Fruit fly (Drosophila melanogaster) whole organism, embryonic: ENCODE measurements around the gene Bet1.
A peak's percentile ranks its signal among the peaks of the same experiment; 100 is the strongest.

Experiments
- Adf1 ChIP-seq: fragments of 200-800 bp; sonication (Bioruptor generic); IDR thresholded peaks from 2 replicates; pipeline ENCODE4 v1.3.6; 2022; ENCODE audit warnings: missing biosample characterization, missing genetic modification characterization
- B-H1 ChIP-seq: fragments of 200-800 bp; sonication (Bioruptor generic); IDR thresholded peaks from 3 replicates; pipeline ENCODE4 v1.3.6; 2022; ENCODE audit warnings: missing biosample characterization, missing genetic modification characterization
- Bdp1 ChIP-seq: fragments of 200-800 bp; sonication (Bioruptor generic); optimal IDR thresholded peaks from 3 replicates; lab custom pipeline; 2016; ENCODE audit warnings: missing biosample characterization, missing genetic modification characterization
- CG10366 ChIP-seq: fragments of 200-800 bp; sonication (Bioruptor generic); IDR thresholded peaks from 2 replicates; pipeline ENCODE4 v1.3.6; 2022; ENCODE audit warnings: missing biosample characterization, missing genetic modification characterization
- CG12071 ChIP-seq: fragments of 200-800 bp; sonication (Bioruptor generic); optimal IDR thresholded peaks from 3 replicates; lab custom pipeline; 2018; ENCODE audit warnings: missing biosample characterization, mild to moderate bottlenecking, missing genetic modification characterization
- CG13894 ChIP-seq: fragments of 200-800 bp; sonication (Bioruptor generic); optimal IDR thresholded peaks from 3 replicates; lab custom pipeline; 2018; ENCODE audit warnings: missing biosample characterization, mild to moderate bottlenecking, missing genetic modification characterization, moderate library complexity
- CG14860 ChIP-seq: fragments of 200-800 bp; sonication (Bioruptor generic); IDR thresholded peaks from 3 replicates; pipeline ENCODE4 v1.3.6; 2022; ENCODE audit warnings: missing biosample characterization, missing genetic modification characterization; ENCODE audit not compliant: partially characterized antibody
- CG30020 ChIP-seq: fragments of 200-800 bp; optimal IDR thresholded peaks from 2 replicates; lab custom pipeline; 2019; ENCODE audit warnings: missing biosample characterization, mild to moderate bottlenecking, missing genetic modification characterization, moderate library complexity
- CG31388 ChIP-seq: fragments of 200-800 bp; sonication (Bioruptor generic); optimal IDR thresholded peaks from 2 replicates; lab custom pipeline; 2016; ENCODE audit warnings: missing biosample characterization, missing genetic modification characterization
- CG31441 ChIP-seq: fragments of 200-800 bp; sonication (Bioruptor generic); IDR thresholded peaks from 2 replicates; pipeline ENCODE4 v1.3.6; 2022; ENCODE audit warnings: missing biosample characterization, missing genetic modification characterization
- CG3407 ChIP-seq: fragments of 200-800 bp; sonication (Bioruptor generic); optimal IDR thresholded peaks from 2 replicates; lab custom pipeline; 2018; ENCODE audit warnings: missing biosample characterization, mild to moderate bottlenecking, missing genetic modification characterization
- CG3847 ChIP-seq: fragments of 200-800 bp; sonication (Bioruptor generic); IDR thresholded peaks from 2 replicates; pipeline ENCODE4 v1.3.6; 2022; ENCODE audit warnings: missing biosample characterization, missing genetic modification characterization
- CG4730 ChIP-seq: fragments of 200-800 bp; sonication (Bioruptor generic); IDR thresholded peaks from 2 replicates; pipeline ENCODE4 v1.3.6; 2022; ENCODE audit warnings: missing biosample characterization, missing genetic modification characterization
- CG4854 ChIP-seq: fragments of 200-800 bp; sonication (Bioruptor generic); optimal IDR thresholded peaks from 2 replicates; lab custom pipeline; 2016; ENCODE audit warnings: missing biosample characterization, missing genetic modification characterization, inconsistent platforms
- CG7271 ChIP-seq: fragments of 200-800 bp; sonication (Bioruptor generic); optimal IDR thresholded peaks from 2 replicates; lab custom pipeline; 2018; ENCODE audit warnings: missing biosample characterization, mild to moderate bottlenecking, missing genetic modification characterization, moderate library complexity
- CG8388 ChIP-seq: fragments of 200-800 bp; sonication (Bioruptor generic); optimal IDR thresholded peaks from 2 replicates; lab custom pipeline; 2019; ENCODE audit warnings: missing biosample characterization, mild to moderate bottlenecking, missing genetic modification characterization, moderate library complexity
- CG9437 ChIP-seq: fragments of 200-800 bp; sonication (Bioruptor generic); optimal IDR thresholded peaks from 2 replicates; lab custom pipeline; 2018; ENCODE audit warnings: missing biosample characterization, mild to moderate bottlenecking, missing genetic modification characterization
- CG9932 ChIP-seq: fragments of 200-800 bp; sonication (Bioruptor generic); IDR thresholded peaks from 2 replicates; pipeline ENCODE4 v1.3.6; 2022; ENCODE audit warnings: missing biosample characterization, missing genetic modification characterization
- Deaf1 ChIP-seq: fragments of 200-800 bp; optimal IDR thresholded peaks from 3 replicates; lab custom pipeline; 2019; ENCODE audit warnings: missing biosample characterization, mild to moderate bottlenecking, missing genetic modification characterization, moderate library complexity
- Hey ChIP-seq: fragments of 200-800 bp; sonication (Bioruptor generic); optimal IDR thresholded peaks from 3 replicates; lab custom pipeline; 2018; ENCODE audit warnings: missing biosample characterization, mild to moderate bottlenecking, missing genetic modification characterization
- HmgD ChIP-seq: fragments of 200-800 bp; sonication (Bioruptor generic); optimal IDR thresholded peaks from 3 replicates; lab custom pipeline; 2016; ENCODE audit warnings: missing biosample characterization, missing genetic modification characterization
- Hr51 ChIP-seq, 2 experiments: fragments of 200-800 bp; sonication (Bioruptor generic); optimal IDR thresholded peaks; 2 replicates in 1 of 2; 3 replicates in 1 of 2; lab custom pipeline; 2016 to 2018; ENCODE audit warnings: missing biosample characterization in 2 of 2, missing genetic modification characterization in 2 of 2, mild to moderate bottlenecking in 1 of 2, moderate library complexity in 1 of 2
- Max ChIP-seq: fragments of 200-800 bp; sonication (Bioruptor generic); optimal IDR thresholded peaks from 2 replicates; lab custom pipeline; 2016; ENCODE audit warnings: missing biosample characterization, mild to moderate bottlenecking, missing genetic modification characterization
- Med ChIP-seq: fragments of 200-800 bp; sonication (Bioruptor generic); peaks from one replicate; lab custom pipeline; 2016; ENCODE audit warnings: missing biosample characterization, missing genetic modification characterization, mild to moderate bottlenecking, inconsistent platforms, moderate library complexity
- Myb ChIP-seq: fragments of 200-800 bp; sonication (Bioruptor generic); optimal IDR thresholded peaks from 2 replicates; lab custom pipeline; 2016; ENCODE audit warnings: missing biosample characterization, missing genetic modification characterization
- NK7.1 ChIP-seq: fragments of 200-800 bp; sonication (Bioruptor generic); optimal IDR thresholded peaks from 3 replicates; lab custom pipeline; 2016; ENCODE audit warnings: missing biosample characterization, missing genetic modification characterization
- Ravus ChIP-seq: fragments of 200-800 bp; sonication (Bioruptor generic); IDR thresholded peaks from 2 replicates; pipeline ENCODE4 v1.3.6; 2022; ENCODE audit warnings: missing biosample characterization, missing genetic modification characterization
- Rfx ChIP-seq: fragments of 200-800 bp; sonication (Bioruptor generic); IDR thresholded peaks from 2 replicates; pipeline ENCODE4 v1.3.6; 2022; ENCODE audit warnings: missing biosample characterization, missing genetic modification characterization
- Stat92E ChIP-seq, 3 experiments: fragments of >200 bp in 2 of 3; fragments of 200-800 bp in 1 of 3; sonication (Bioruptor generic) in 1 of 3; optimal IDR thresholded peaks; 2 replicates each; lab custom pipeline; 2017 to 2019; ENCODE audit warnings: missing biosample characterization in 3 of 3, missing genetic modification characterization in 3 of 3, mild to moderate bottlenecking in 1 of 3, moderate library complexity in 1 of 3
- Trl ChIP-seq, 3 experiments: fragments of >200 bp in 2 of 3; fragments of 200-800 bp in 1 of 3; sonication (Bioruptor generic) in 1 of 3; optimal IDR thresholded peaks; 2 replicates in 1 of 3; 3 replicates in 2 of 3; lab custom pipeline; 2016 to 2017; ENCODE audit warnings: missing biosample characterization in 1 of 3, missing genetic modification characterization in 1 of 3
- abd-A ChIP-seq: fragments of 200-800 bp; sonication (Bioruptor generic); optimal IDR thresholded peaks from 3 replicates; lab custom pipeline; 2019; ENCODE audit warnings: missing biosample characterization, mild to moderate bottlenecking, missing genetic modification characterization, moderate library complexity
- ase ChIP-seq: fragments of 200-800 bp; sonication (Bioruptor generic); IDR thresholded peaks from 3 replicates; pipeline ENCODE4 v1.3.6; 2022; ENCODE audit warnings: missing biosample characterization, missing genetic modification characterization
- ash1 ChIP-seq: fragments of 200-800 bp; sonication (Bioruptor generic); optimal IDR thresholded peaks from 2 replicates; lab custom pipeline; 2018; ENCODE audit warnings: missing biosample characterization, mild to moderate bottlenecking, missing genetic modification characterization
- bowl ChIP-seq: fragments of 200-800 bp; sonication (Bioruptor generic); IDR thresholded peaks from 2 replicates; pipeline ENCODE4 v1.3.6; 2022; ENCODE audit warnings: missing biosample characterization, missing genetic modification characterization
- crc ChIP-seq: fragments of 200-800 bp; sonication (Bioruptor generic); optimal IDR thresholded peaks from 2 replicates; lab custom pipeline; 2016; ENCODE audit warnings: missing biosample characterization, missing genetic modification characterization
- crol ChIP-seq: fragments of 200-800 bp; sonication (Bioruptor generic); IDR thresholded peaks from 2 replicates; pipeline ENCODE4 v1.3.6; 2022; ENCODE audit warnings: missing biosample characterization, missing genetic modification characterization
- dm ChIP-seq: fragments of 200-800 bp; sonication (Bioruptor generic); optimal IDR thresholded peaks from 3 replicates; lab custom pipeline; 2016; ENCODE audit warnings: missing biosample characterization, missing genetic modification characterization
- ewg ChIP-seq: fragments of 200-800 bp; sonication (Bioruptor generic); optimal IDR thresholded peaks from 3 replicates; lab custom pipeline; 2017; ENCODE audit warnings: mild to moderate bottlenecking, missing biosample characterization, missing genetic modification reagents, missing genetic modification characterization
- grau ChIP-seq: fragments of 200-800 bp; optimal IDR thresholded peaks from 3 replicates; lab custom pipeline; 2019; ENCODE audit warnings: missing biosample characterization, mild to moderate bottlenecking, missing genetic modification characterization, moderate library complexity
- kni ChIP-seq: fragments of 200-800 bp; sonication (Bioruptor generic); optimal IDR thresholded peaks from 3 replicates; lab custom pipeline; 2017; ENCODE audit warnings: mild to moderate bottlenecking, missing biosample characterization, missing genetic modification reagents, missing genetic modification characterization
- maf-S ChIP-seq: fragments of 200-800 bp; sonication (Bioruptor generic); optimal IDR thresholded peaks from 2 replicates; lab custom pipeline; 2016; ENCODE audit warnings: missing biosample characterization, missing genetic modification characterization
- nerfin-2 ChIP-seq: fragments of 200-800 bp; sonication (Bioruptor generic); IDR thresholded peaks from 2 replicates; pipeline ENCODE4 v1.3.6; 2022; ENCODE audit warnings: missing biosample characterization, missing genetic modification characterization; ENCODE audit not compliant: partially characterized antibody
- pfk ChIP-seq: fragments of 200-800 bp; sonication (Bioruptor generic); optimal IDR thresholded peaks from 2 replicates; lab custom pipeline; 2018; ENCODE audit warnings: missing biosample characterization, mild to moderate bottlenecking, missing genetic modification characterization, moderate library complexity
- pzg ChIP-seq: fragments of 200-800 bp; sonication (Bioruptor generic); optimal IDR thresholded peaks from 3 replicates; lab custom pipeline; 2018; ENCODE audit warnings: missing biosample characterization, mild to moderate bottlenecking, missing genetic modification characterization, moderate library complexity
- row ChIP-seq: fragments of 200-800 bp; sonication (Bioruptor generic); IDR thresholded peaks from 3 replicates; pipeline ENCODE4 v1.3.6; 2022; ENCODE audit warnings: missing biosample characterization, missing genetic modification characterization
- salm ChIP-seq: fragments of 200-800 bp; sonication (Bioruptor generic); optimal IDR thresholded peaks from 2 replicates; lab custom pipeline; 2018; ENCODE audit warnings: missing biosample characterization, mild to moderate bottlenecking, missing genetic modification characterization
- ttk ChIP-seq: fragments of 200-800 bp; sonication (Bioruptor generic); IDR thresholded peaks from 2 replicates; pipeline ENCODE4 v2.1.2; 2022; ENCODE audit warnings: missing biosample characterization, missing genetic modification characterization
- tx ChIP-seq: fragments of 200-800 bp; sonication (Bioruptor generic); optimal IDR thresholded peaks from 2 replicates; lab custom pipeline; 2016; ENCODE audit warnings: missing biosample characterization, missing genetic modification characterization
- vvl ChIP-seq: fragments of 200-800 bp; sonication (Bioruptor generic); IDR thresholded peaks from 2 replicates; pipeline ENCODE4 v1.3.6; 2022; ENCODE audit warnings: missing biosample characterization, missing genetic modification characterization
- wor ChIP-seq: fragments of 200-800 bp; sonication (Bioruptor generic); IDR thresholded peaks from 2 replicates; pipeline ENCODE4 v1.3.6; 2022; ENCODE audit warnings: missing biosample characterization, missing genetic modification characterization

Gene Bet1

DNA sequence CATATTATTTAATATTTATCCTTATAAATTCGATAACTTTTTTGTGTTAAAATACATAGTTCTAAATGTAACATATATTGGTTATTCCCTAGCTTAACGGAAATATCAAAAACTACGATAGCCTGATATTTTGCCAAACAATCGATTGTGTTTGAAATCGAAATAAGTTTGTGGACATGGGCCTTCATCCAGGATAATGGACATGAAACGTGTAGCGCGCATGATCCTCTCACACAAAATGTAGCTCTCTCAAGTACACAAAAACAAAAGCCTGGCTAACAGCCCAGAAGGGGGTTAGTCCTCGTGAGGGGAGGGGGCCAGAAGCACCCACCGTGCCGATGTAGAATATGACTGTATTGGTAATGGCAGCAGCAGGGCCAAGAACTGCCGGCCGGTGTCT is 23.4 kb upstream of the Bet1 start:
- TF ChIP-seq CG3407 (GFP tag; lab: Kevin White, UChicago) (no peak), CG14860 (GFP tag; lab: Robert Waterston, UW) (0 out of 3 replicates have a peak, but pooled peaks have one; percentile 27), ttk (GFP tag; lab: Robert Waterston, UW) (no peak), CG9437 (GFP tag; lab: Kevin White, UChicago) (peak; percentile 83), bowl (GFP tag; lab: Robert Waterston, UW) (no peak), crol (GFP tag; lab: Robert Waterston, UW) (peak; percentile 46; the same call in 1 of the 2 replicates), Med (GFP tag; lab: Kevin White, UChicago) (peak; percentile 3), Adf1 (peak; percentile 15; the same call in 1 of the 2 replicates), CG31388 (no peak), abd-A (tag; lab: Kevin White, UChicago) (peak; percentile 32), CG13894 (tag; lab: Kevin White, UChicago) (peak; percentile 28), pzg (GFP tag; lab: Kevin White, UChicago) (peak; percentile 1), CG4854 (GFP tag; lab: Kevin White, UChicago) (no peak), Myb (GFP tag; lab: Kevin White, UChicago) (peak; percentile 17), Deaf1 (tag; lab: Kevin White, UChicago) (peak; percentile 48), CG12071 (GFP tag; lab: Kevin White, UChicago) (peak; percentile 10), ewg (GFP tag; lab: Kevin White, UChicago) (peak; percentile 94), pfk (GFP tag; lab: Kevin White, UChicago) (peak; percentile 75)

- TF ChIP-seq Bdp1: no peak
- TF ChIP-seq Trl (optimal IDR thresholded peaks at IDR 0.05; lab: Kevin White, UChicago): no peak
- TF ChIP-seq Trl (GFP tag; optimal IDR thresholded peaks at IDR 0.05; lab: Kevin White, UChicago): no peak
- TF ChIP-seq maf-S (GFP tag; lab: Kevin White, UChicago): no peak
- 0 out of 2 replicates have a peak, but pooled peaks have one; percentile 13 for TF ChIP-seq vvl (GFP tag; lab: Robert Waterston, UW)
- TF ChIP-seq Hr51 (GFP tag; optimal IDR thresholded peaks at IDR 0.05; lab: Kevin White, UChicago): peak in 1 of 2 experiments; percentile 56
- TF ChIP-seq Hey (tag; lab: Kevin White, UChicago): no peak
- no peak for TF ChIP-seq ase (GFP tag; lab: Robert Waterston, UW)
- TF ChIP-seq CG30020 (tag; lab: Kevin White, UChicago): no peak
- TF ChIP-seq CG31441 (GFP tag; lab: Robert Waterston, UW): peak; percentile 45; the same call in 1 of the 2 replicates
- TF ChIP-seq CG10366: no peak
- no peak for TF ChIP-seq wor (GFP tag; lab: Robert Waterston, UW)
- TF ChIP-seq kni (GFP tag; lab: Kevin White, UChicago): no peak
- TF ChIP-seq dm: no peak
- TF ChIP-seq Max (GFP tag; lab: Kevin White, UChicago): no peak
- TF ChIP-seq Stat92E (GFP tag; optimal IDR thresholded peaks at IDR 0.05; lab: Kevin White, UChicago): no peak
- TF ChIP-seq CG7271 (tag; lab: Kevin White, UChicago): no peak
- peak; percentile 41 for TF ChIP-seq CG8388 (GFP tag; lab: Kevin White, UChicago)
- TF ChIP-seq salm (tag; lab: Kevin White, UChicago): no peak
- TF ChIP-seq CG9932 (GFP tag; lab: Robert Waterston, UW): no peak
- no peak for TF ChIP-seq NK7.1 (GFP tag; lab: Kevin White, UChicago)
- no peak for TF ChIP-seq B-H1 (GFP tag; lab: Robert Waterston, UW)
- TF ChIP-seq grau (tag; lab: Kevin White, UChicago): peak; percentile 55
- no peak for TF ChIP-seq nerfin-2
- peak; percentile 43; the same call in 2 of the 3 replicates for TF ChIP-seq row (GFP tag; lab: Robert Waterston, UW)
- TF ChIP-seq CG3847 (GFP tag; lab: Robert Waterston, UW): no peak
- no peak for TF ChIP-seq HmgD (GFP tag; lab: Kevin White, UChicago)
- TF ChIP-seq crc (GFP tag; lab: Kevin White, UChicago): no peak
- no peak for TF ChIP-seq tx
- no peak for TF ChIP-seq ash1 (GFP tag; lab: Kevin White, UChicago)
- TF ChIP-seq CG4730 (GFP tag; lab: Robert Waterston, UW): no peak
- TF ChIP-seq Rfx (GFP tag; lab: Robert Waterston, UW): no peak
- no peak for TF ChIP-seq Ravus (GFP tag; lab: Robert Waterston, UW)
Measured at dm6 chr3L:19251643-19252042, 9.6 kb upstream of the Bet1 start.
